Worm (Caenorhabditis elegans): ENCODE results near the gene F40F9.3.

The F40F9.3 gene

DNA sequence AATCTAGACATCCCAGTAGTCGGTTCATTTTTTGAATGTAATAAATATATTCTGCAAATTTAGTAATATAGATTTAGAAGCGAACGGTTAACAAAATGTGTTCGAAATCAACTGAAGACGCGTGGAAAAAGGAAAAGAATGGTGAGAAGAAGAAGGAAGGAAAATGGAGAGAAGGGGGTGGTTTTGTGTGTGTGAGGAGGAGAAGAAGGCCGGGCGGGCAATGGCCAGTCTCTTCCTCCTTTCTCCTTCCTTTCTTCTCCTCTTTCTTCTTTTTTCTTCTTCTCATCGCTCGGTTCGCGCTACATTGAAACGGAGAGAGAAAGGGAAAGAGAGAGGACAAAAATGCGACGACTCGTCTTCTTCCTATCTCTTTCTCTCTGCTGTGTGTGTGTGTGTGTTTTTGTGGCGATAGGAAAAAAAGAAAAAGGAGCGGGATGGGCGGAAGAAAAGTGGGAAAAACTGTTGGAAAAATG lies 22.9 kb upstream of the F40F9.3 start, which contains the start of gene ztf-9:
Gene ztf-9 (minus strand): TSS at position 51 of the 473 bp plus-strand sequence.
- peak in 1 of 2 experiments; percentile 39 for TF ChIP-seq lsy-2 (tag; optimal IDR thresholded peaks at IDR 0.05)
- no peak for TF ChIP-seq ama-1 (optimal IDR thresholded peaks at IDR 0.05)
- peak; percentile 15 for TF ChIP-seq nhr-21 (tag; optimal IDR thresholded peaks at IDR 0.05)
- TF ChIP-seq blmp-1 (tag; optimal IDR thresholded peaks at IDR 0.05; ENCODE audit: insufficient read depth): peak; percentile 86
- peak; percentile 7 for TF ChIP-seq gmeb-1 (tag; optimal IDR thresholded peaks at IDR 0.05)
- TF ChIP-seq aly-2 (tag; optimal IDR thresholded peaks at IDR 0.05): no peak
- peak; percentile 78 for TF ChIP-seq F13H6.1 (tag; optimal IDR thresholded peaks at IDR 0.05)
- no peak for TF ChIP-seq R02D3.7 (tag; optimal IDR thresholded peaks at IDR 0.05)
- no peak for TF ChIP-seq nhr-237 (tag; optimal IDR thresholded peaks at IDR 0.05)
- no peak for TF ChIP-seq elt-1 (tag; optimal IDR thresholded peaks at IDR 0.05)
- TF ChIP-seq C34F6.9 (tag; optimal IDR thresholded peaks at IDR 0.05): peak; percentile 74
- TF ChIP-seq nhr-129 (tag; optimal IDR thresholded peaks at IDR 0.05): peak; percentile 86
- TF ChIP-seq lin-13 (GFP tag; optimal IDR thresholded peaks at IDR 0.05): no peak
- TF ChIP-seq unc-62 (GFP tag; optimal IDR thresholded peaks at IDR 0.05): no peak
- TF ChIP-seq snpc-4 (tag; optimal IDR thresholded peaks at IDR 0.05): peak; percentile 20
- TF ChIP-seq sem-4 (tag; optimal IDR thresholded peaks at IDR 0.05): peak; percentile 7
- peak; percentile 67 for TF ChIP-seq unc-55 (GFP tag; optimal IDR thresholded peaks at IDR 0.05)
- no peak for TF ChIP-seq dmd-4 (tag; optimal IDR thresholded peaks at IDR 0.05)
- peak; percentile 79 for TF ChIP-seq fos-1 (tag; optimal IDR thresholded peaks at IDR 0.05)
- TF ChIP-seq crh-2 (tag; optimal IDR thresholded peaks at IDR 0.05): peak; percentile 57
- peak; percentile 67 for TF ChIP-seq zag-1 (tag; optimal IDR thresholded peaks at IDR 0.05)
- no peak for TF ChIP-seq alr-1 (tag; optimal IDR thresholded peaks at IDR 0.05)
- TF ChIP-seq egl-27 (tag; optimal IDR thresholded peaks at IDR 0.05): peak; percentile 23

DNA sequence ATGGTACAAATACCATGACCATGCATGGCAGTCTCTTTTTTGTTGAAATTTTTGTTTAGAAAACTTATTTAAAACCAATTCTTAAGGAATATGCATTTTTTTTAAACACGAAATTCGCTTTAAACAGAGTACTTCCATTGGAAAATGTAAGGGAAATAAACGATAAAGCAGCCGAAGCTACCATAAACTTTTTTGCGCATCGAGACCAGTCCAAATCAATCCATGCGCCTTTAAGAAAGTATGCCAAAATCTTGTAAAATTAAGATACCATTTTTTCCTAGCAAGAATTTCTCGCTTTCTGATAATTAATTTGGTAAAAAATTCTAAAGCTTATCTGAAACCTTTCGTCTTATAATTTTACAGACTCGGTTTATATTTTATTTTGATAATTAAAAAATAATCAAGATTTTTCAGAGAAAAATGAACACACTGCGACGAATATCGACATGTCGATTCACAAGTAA lies 22.3 kb upstream of the F40F9.3 start, which contains the start of gene ZK287.7:
Gene ZK287.7 (plus strand): TSS at position 414 of the 464 bp plus-strand sequence.
- no peak for TF ChIP-seq mbf-1 (tag; optimal IDR thresholded peaks at IDR 0.05)
- no peak for TF ChIP-seq elt-1 (tag; optimal IDR thresholded peaks at IDR 0.05)
- TF ChIP-seq nhr-10 (tag; optimal IDR thresholded peaks at IDR 0.05): no peak
- TF ChIP-seq F13H6.1 (tag; optimal IDR thresholded peaks at IDR 0.05): no peak
- no peak for TF ChIP-seq nhr-25 (tag; optimal IDR thresholded peaks at IDR 0.05)
- no peak for TF ChIP-seq sem-4 (tag; optimal IDR thresholded peaks at IDR 0.05)
- TF ChIP-seq sma-3 (GFP tag; optimal IDR thresholded peaks at IDR 0.05): no peak
- TF ChIP-seq nhr-77 (tag; optimal IDR thresholded peaks at IDR 0.05): no peak
- TF ChIP-seq sma-9 (GFP tag; optimal IDR thresholded peaks at IDR 0.05): no peak
- no peak for TF ChIP-seq sma-9 (tag; optimal IDR thresholded peaks at IDR 0.05)
- no peak for TF ChIP-seq nhr-23 (tag; optimal IDR thresholded peaks at IDR 0.05)
- TF ChIP-seq Y55F3AM.14 (GFP tag; optimal IDR thresholded peaks at IDR 0.05): no peak
- no peak for TF ChIP-seq ZK546.5 (tag; optimal IDR thresholded peaks at IDR 0.05)

DNA sequence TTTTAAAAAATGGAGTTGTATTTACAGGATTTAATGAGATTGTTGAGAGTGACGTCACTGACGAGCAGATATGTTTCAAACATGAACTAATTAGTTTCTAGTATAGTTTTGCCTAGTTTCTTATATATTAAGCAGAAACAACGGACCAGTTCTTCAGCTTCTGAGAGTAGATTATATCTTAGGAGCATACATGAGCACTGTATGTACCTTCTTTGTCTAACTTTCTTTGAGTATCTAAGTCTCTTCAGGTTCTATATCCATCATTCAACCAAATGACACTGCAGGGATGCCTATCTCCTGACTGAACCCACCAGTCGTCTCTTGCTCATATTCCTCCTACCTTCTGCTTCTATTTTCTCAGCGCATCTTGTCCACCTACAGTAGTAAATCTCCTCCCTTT lies 18.3 kb upstream of the F40F9.3 start, which contains the start of gene her-1:
Gene her-1 (plus strand): TSS at position 301 of the 400 bp plus-strand sequence.
- TF ChIP-seq dmd-4 (tag; optimal IDR thresholded peaks at IDR 0.05) (no peak), egl-27 (tag; optimal IDR thresholded peaks at IDR 0.05) (no peak), nhr-237 (tag; optimal IDR thresholded peaks at IDR 0.05) (no peak), skn-1 (tag; optimal IDR thresholded peaks at IDR 0.05) (no peak), nhr-12 (tag; optimal IDR thresholded peaks at IDR 0.05) (no peak), nhr-11 (tag; optimal IDR thresholded peaks at IDR 0.05) (no peak), ceh-16 (tag; optimal IDR thresholded peaks at IDR 0.05) (no peak), C34F6.9 (tag; optimal IDR thresholded peaks at IDR 0.05) (no peak), gmeb-1 (tag; optimal IDR thresholded peaks at IDR 0.05) (no peak), mdl-1 (tag; optimal IDR thresholded peaks at IDR 0.05) (no peak), nhr-77 (tag; optimal IDR thresholded peaks at IDR 0.05) (no peak), fos-1 (tag; optimal IDR thresholded peaks at IDR 0.05) (no peak), elt-1 (tag; optimal IDR thresholded peaks at IDR 0.05) (no peak), mab-5 (tag; optimal IDR thresholded peaks at IDR 0.05) (no peak), lin-11 (tag; optimal IDR thresholded peaks at IDR 0.05) (no peak)
